Worm (Caenorhabditis elegans) whole organism, L2 larva: ENCODE data around the gene sra-1.

Experiments
- R02D3.7 ChIP-seq: fragments of 150-350 bp; optimal IDR thresholded peaks from 2 replicates; lab custom pipeline; 2014; ENCODE audit warnings: missing biosample characterization, missing genetic modification characterization
- Y55F3AM.14 ChIP-seq: fragments of 200-800 bp; sonication (Bioruptor generic); optimal IDR thresholded peaks from 2 replicates; lab custom pipeline; 2018; ENCODE audit warnings: mild to moderate bottlenecking, missing genetic modification characterization, missing compliant biosample characterization
- lin-13 ChIP-seq: fragments of 150-350 bp; optimal IDR thresholded peaks from 2 replicates; lab custom pipeline; 2014; ENCODE audit warnings: missing biosample characterization, missing genetic modification reagents, missing genetic modification characterization
- nhr-12 ChIP-seq: fragments of 150-350 bp; optimal IDR thresholded peaks from 2 replicates; lab custom pipeline; 2014; ENCODE audit warnings: missing biosample characterization, missing genetic modification characterization

DNA sequence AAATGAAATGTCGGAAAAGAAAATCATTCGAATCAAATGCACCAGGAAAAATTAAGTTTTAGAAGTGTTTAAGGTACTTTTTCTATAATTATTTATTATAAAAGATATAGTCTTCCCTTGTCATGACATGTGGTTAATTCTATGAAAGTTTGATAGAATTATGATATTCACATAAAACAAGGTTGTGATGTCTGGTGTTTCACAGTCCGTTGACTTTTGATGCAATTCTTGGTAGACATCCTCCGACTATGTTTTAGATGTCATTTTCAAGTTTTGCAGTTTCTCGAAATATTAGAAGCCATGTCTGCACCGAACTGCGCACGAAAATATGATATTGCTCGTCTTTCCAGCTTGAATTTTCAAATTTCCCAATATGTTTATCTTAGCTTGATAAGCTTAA lies 22.9 kb upstream of the sra-1 start, which contains the start of gene sra-7:
- TF ChIP-seq Y55F3AM.14 (no peak), R02D3.7 (no peak), nhr-12 (tag; lab: Kevin White, UChicago) (no peak), lin-13 (no peak)
